Fruit fly (Drosophila melanogaster): Measurements from ENCODE around the gene ECSIT.

ECSIT gene

DNA sequence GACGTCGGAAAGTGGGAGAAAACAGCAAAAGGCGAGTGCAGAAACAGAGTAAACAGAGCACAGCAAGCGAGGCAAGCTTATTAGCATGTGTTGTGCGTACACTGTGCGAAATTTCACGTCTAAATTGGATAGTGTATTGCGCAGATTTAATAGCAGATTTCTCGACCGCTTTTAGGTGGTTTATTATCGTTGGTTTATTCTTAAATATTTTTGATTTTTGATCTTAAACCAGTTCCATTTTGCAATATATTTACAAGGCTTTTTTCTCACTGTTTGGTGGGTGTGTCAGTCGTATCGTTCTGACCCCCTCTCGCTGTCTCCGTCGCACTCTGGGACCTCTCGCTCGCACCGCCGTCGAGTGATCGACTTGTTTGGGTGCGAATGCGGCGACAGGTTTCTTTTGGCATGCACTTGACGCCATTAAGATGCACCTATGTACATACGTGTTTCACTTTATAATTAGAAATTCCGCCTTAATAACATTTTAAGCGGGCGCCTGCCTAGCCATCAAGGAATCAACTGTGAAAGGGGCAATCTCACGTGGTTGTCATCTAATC lies 22.4 kb upstream of the ECSIT start (continued):
- no peak for TF ChIP-seq Dfd (GFP tag; optimal IDR thresholded peaks at IDR 0.05)

DNA sequence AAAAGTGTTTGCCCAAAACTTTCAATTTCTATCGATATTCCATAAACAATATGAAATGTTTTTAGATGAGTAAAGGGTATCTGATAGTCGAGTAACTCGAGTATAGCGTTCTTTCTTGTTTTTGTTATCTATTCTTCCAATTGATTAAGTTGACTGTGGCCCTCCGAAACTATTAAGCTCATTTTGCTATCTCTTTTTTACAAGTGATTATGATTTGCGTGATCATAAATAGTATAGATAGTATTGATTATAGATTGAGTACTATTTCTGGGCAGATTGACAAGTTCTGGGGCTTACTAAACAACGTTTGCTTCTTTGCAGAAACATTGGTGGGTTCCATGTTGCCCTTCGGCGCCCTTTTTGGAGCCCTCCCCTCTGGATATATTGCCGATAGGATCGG lies 19.8 kb upstream of the ECSIT start:
- no peak for TF ChIP-seq Sp1 (GFP tag; optimal IDR thresholded peaks at IDR 0.05)
- no peak for TF ChIP-seq ey (GFP tag; optimal IDR thresholded peaks at IDR 0.05)
- TF ChIP-seq psq (GFP tag; optimal IDR thresholded peaks at IDR 0.05): no peak
- TF ChIP-seq br (GFP tag; optimal IDR thresholded peaks at IDR 0.05): no peak
- no peak for TF ChIP-seq dmrt93B (GFP tag; optimal IDR thresholded peaks at IDR 0.05)
- no peak for TF ChIP-seq pan (optimal IDR thresholded peaks at IDR 0.05)
- no peak for TF ChIP-seq Rel (GFP tag; optimal IDR thresholded peaks at IDR 0.05)
- no peak for TF ChIP-seq Rel (tag; optimal IDR thresholded peaks at IDR 0.05)
- no peak for TF ChIP-seq rgr (GFP tag; optimal IDR thresholded peaks at IDR 0.05)
- no peak for TF ChIP-seq usp (GFP tag; optimal IDR thresholded peaks at IDR 0.05)
- TF ChIP-seq sv (GFP tag; optimal IDR thresholded peaks at IDR 0.05): no peak
- TF ChIP-seq Hr83 (GFP tag; optimal IDR thresholded peaks at IDR 0.05; ENCODE audit: poor library complexity, severe bottlenecking): no peak
- TF ChIP-seq sage (GFP tag; optimal IDR thresholded peaks at IDR 0.05): no peak
- no peak for TF ChIP-seq dsf (GFP tag; optimal IDR thresholded peaks at IDR 0.05; ENCODE audit: borderline replicate concordance)
- no peak for TF ChIP-seq Myc (optimal IDR thresholded peaks at IDR 0.05)
- TF ChIP-seq lola (GFP tag; optimal IDR thresholded peaks at IDR 0.05): no peak
- TF ChIP-seq h (GFP tag; optimal IDR thresholded peaks at IDR 0.05): no peak

DNA sequence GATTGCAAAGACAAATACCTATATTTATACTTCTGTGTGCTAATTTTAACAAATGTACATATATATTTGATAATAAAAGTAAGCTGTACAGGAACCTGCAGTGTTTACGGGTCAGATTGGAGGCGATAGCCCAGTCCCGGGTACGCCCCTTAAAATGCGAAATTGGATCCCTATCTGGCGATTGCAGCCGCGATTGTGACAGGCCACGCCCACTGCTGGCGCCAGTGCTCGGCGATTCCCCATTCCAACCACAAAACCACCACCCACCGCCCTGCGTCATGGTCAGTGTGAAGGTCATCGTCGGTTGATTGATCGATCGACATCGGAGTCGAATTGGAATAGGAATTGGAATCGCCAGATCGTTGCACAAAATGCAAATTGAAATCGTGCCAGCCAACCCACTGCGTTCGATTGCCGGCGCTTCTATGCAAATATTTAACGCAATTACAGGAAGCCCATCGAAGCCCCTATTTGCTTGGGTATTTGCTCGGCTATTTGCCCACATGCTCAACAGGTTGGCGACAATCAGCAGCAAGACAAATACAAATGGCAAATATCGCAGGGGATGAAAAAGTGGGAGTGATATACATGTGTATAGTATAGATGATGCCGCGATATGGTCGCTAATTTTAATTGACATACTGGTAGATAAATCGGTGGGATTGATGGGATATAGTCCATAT lies 17.6 kb upstream of the ECSIT start:
- TF ChIP-seq Hnf4 (GFP tag; optimal IDR thresholded peaks at IDR 0.05) (no peak), h (GFP tag; optimal IDR thresholded peaks at IDR 0.05) (no peak), Jra (GFP tag; optimal IDR thresholded peaks at IDR 0.05) (no peak), Hr83 (GFP tag; optimal IDR thresholded peaks at IDR 0.05; ENCODE audit: poor library complexity, severe bottlenecking) (peak; percentile 42), Rel (GFP tag; optimal IDR thresholded peaks at IDR 0.05) (no peak), Rel (tag; optimal IDR thresholded peaks at IDR 0.05) (peak; percentile 72), dl (GFP tag; optimal IDR thresholded peaks at IDR 0.05; ENCODE audit: insufficient read depth in 1 of 2, partially characterized antibody in 2 of 2) (no peak), Abd-B (GFP tag; optimal IDR thresholded peaks at IDR 0.05) (no peak), dmrt93B (GFP tag; optimal IDR thresholded peaks at IDR 0.05) (no peak)

DNA sequence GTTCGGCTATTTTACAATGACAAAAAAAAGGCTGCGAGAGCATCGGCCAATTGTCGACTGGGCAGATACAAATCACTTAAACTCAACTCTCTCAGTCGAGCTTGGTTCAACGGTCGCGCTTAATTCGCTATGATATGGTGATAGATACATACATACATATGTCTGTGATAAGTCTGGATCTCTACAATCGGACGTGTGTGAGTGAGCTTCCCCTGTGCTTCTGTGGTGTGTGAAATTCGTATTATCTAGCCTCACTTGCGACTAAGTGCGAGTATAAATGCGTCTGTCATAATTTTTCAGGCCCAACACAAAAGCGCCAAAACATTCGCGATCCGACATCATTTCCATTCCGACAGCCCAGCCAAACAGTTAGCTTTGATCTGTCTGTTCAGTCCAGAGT lies 15.5 kb upstream of the ECSIT start, which contains the start of gene CG1213:
TSS of gene CG1213 (plus strand) at position 301 of the 400 bp plus-strand sequence.
- no peak for TF ChIP-seq Hr83 (GFP tag; optimal IDR thresholded peaks at IDR 0.05; ENCODE audit: poor library complexity, severe bottlenecking)
- TF ChIP-seq CrebA (GFP tag; optimal IDR thresholded peaks at IDR 0.05; ENCODE audit: borderline replicate concordance): no peak
- no peak for TF ChIP-seq Abd-B (GFP tag; optimal IDR thresholded peaks at IDR 0.05)
- TF ChIP-seq GATAd (GFP tag; optimal IDR thresholded peaks at IDR 0.05): no peak
- no peak for TF ChIP-seq OdsH (GFP tag; optimal IDR thresholded peaks at IDR 0.05)
- no peak for TF ChIP-seq br (GFP tag; optimal IDR thresholded peaks at IDR 0.05)
- TF ChIP-seq Dfd (GFP tag; optimal IDR thresholded peaks at IDR 0.05): no peak
- no peak for TF ChIP-seq Hnf4 (GFP tag; optimal IDR thresholded peaks at IDR 0.05)
- no peak for TF ChIP-seq N (GFP tag; optimal IDR thresholded peaks at IDR 0.05)

DNA sequence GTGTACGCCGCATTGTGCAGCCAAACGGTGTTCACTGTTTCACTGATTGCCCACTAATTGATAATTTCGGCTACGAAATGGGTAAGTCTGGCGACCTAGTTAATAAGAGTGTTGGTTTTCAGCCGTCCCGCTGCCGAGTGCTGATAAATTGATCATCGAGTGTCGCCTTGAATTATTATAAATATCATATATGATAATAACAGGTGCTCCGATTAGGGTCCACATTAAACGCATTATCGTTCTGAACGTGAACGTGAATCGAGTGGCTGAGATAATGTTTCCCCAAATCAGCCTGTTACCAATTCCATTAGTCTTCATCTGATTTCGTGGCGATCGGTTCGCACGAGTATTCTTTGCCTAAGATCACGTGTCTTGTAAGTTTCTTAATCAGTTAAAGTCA lies 15.1 kb upstream of the ECSIT start:
- TF ChIP-seq GATAd (GFP tag; optimal IDR thresholded peaks at IDR 0.05): no peak
- TF ChIP-seq HLH106 (tag; optimal IDR thresholded peaks at IDR 0.05): no peak
- no peak for TF ChIP-seq br (GFP tag; optimal IDR thresholded peaks at IDR 0.05)
- peak; percentile 6 for TF ChIP-seq h (GFP tag; optimal IDR thresholded peaks at IDR 0.05)
- no peak for TF ChIP-seq Myc (optimal IDR thresholded peaks at IDR 0.05)
- no peak for TF ChIP-seq dl (GFP tag; optimal IDR thresholded peaks at IDR 0.05; ENCODE audit: insufficient read depth in 1 of 2, partially characterized antibody in 2 of 2)
- TF ChIP-seq CG9705 (GFP tag; optimal IDR thresholded peaks at IDR 0.05): no peak

DNA sequence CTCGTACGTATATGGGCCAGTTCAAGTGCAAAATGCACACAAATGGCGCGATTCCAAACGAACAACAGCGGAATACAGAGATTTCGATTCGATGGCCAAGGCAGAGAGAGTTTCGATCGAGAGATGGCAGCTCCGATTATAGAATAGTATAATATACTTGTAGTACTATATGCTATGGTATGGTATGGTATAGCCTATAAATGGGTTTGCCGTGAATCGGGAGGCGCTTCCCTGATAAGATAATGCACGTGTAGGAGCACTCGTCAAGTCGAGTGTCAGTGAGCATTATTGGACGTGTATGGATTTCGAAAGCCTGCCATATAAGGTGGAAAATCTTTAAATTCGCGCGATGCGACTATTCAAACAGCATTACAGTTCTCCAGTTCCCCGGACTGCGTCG lies 12.9 kb upstream of the ECSIT start:
- TF ChIP-seq GATAd (GFP tag; optimal IDR thresholded peaks at IDR 0.05) (no peak), OdsH (GFP tag; optimal IDR thresholded peaks at IDR 0.05) (no peak), brk (GFP tag; optimal IDR thresholded peaks at IDR 0.05) (no peak), br (GFP tag; optimal IDR thresholded peaks at IDR 0.05) (no peak), dl (GFP tag; optimal IDR thresholded peaks at IDR 0.05; ENCODE audit: insufficient read depth in 1 of 2, partially characterized antibody in 2 of 2) (no peak)

All from whole organism, wandering third instar larva.